Fruit fly (Drosophila melanogaster): ENCODE results near the gene Uch-L5.
A peak's percentile ranks its signal among the peaks of the same experiment; 100 is the strongest.

Gene Uch-L5

DNA sequence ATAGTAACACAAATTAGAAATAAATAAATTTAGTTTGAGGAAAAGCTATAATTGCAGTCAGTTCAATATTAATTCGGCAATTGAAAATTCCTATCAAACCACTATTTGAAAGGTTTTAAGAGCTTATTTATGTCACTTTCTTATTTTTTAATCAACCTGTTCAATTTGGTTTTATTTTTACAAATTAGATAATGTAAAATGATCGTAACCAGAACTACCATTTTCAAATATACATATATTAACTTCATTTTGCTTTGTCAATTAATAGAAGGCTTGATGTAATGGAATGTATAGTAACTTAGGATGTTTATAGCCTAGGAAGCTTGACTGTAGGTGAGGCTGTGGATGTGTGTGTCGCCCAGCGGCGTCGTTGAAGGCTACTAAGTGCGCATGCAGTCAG is 10.2 kb downstream of the Uch-L5 start (continued):
- TF ChIP-seq CG17385 (GFP tag; optimal IDR thresholded peaks at IDR 0.05), result no peak
- no peak for TF ChIP-seq hb (GFP tag; IDR thresholded peaks at IDR 0.05; ENCODE audit: partially characterized antibody)
- TF ChIP-seq dmrt99B (tag; optimal IDR thresholded peaks at IDR 0.05), result peak; percentile 60
- TF ChIP-seq Lim3 (GFP tag; IDR thresholded peaks at IDR 0.05), result no peak
- TF ChIP-seq ftz-f1 (GFP tag; optimal IDR thresholded peaks at IDR 0.05), result no peak
- no peak for TF ChIP-seq ara (GFP tag; IDR thresholded peaks at IDR 0.05)
- TF ChIP-seq Ets97D (GFP tag; optimal IDR thresholded peaks at IDR 0.05), result no peak
- TF ChIP-seq CG30431 (GFP tag; optimal IDR thresholded peaks at IDR 0.05), result no peak
- no peak for TF ChIP-seq Max (GFP tag; optimal IDR thresholded peaks at IDR 0.05)
- TF ChIP-seq CG10147 (GFP tag; optimal IDR thresholded peaks at IDR 0.05), result peak; percentile 34
- TF ChIP-seq sens-2 (GFP tag; IDR thresholded peaks at IDR 0.05), result no peak
- no peak for TF ChIP-seq gce (GFP tag; IDR thresholded peaks at IDR 0.05)
- no peak for TF ChIP-seq kay (GFP tag; optimal IDR thresholded peaks at IDR 0.05)
- no peak for TF ChIP-seq hth (optimal IDR thresholded peaks at IDR 0.05)
- TF ChIP-seq luna (GFP tag; optimal IDR thresholded peaks at IDR 0.05), result no peak
- peak; percentile 12 for TF ChIP-seq CG4424 (GFP tag; optimal IDR thresholded peaks at IDR 0.05)
- no peak for TF ChIP-seq NC2α (GFP tag; optimal IDR thresholded peaks at IDR 0.05)
- TF ChIP-seq tgo (GFP tag; IDR thresholded peaks at IDR 0.05), result no peak
- peak; percentile 7 for TF ChIP-seq tio (GFP tag; optimal IDR thresholded peaks at IDR 0.05)
- TF ChIP-seq Hr51 (GFP tag; optimal IDR thresholded peaks at IDR 0.05), result peak in 1 of 2 experiments; percentile 43
- no peak for TF ChIP-seq Ets65A (GFP tag)
- no peak for TF ChIP-seq CG10321 (GFP tag; IDR thresholded peaks at IDR 0.05)
- peak; percentile 42; the same call in 1 of the 3 replicates for TF ChIP-seq CG17361 (GFP tag; IDR thresholded peaks at IDR 0.05)
- no peak for TF ChIP-seq vnd (GFP tag; IDR thresholded peaks at IDR 0.05; ENCODE audit: partially characterized antibody)
- TF ChIP-seq onecut (GFP tag; IDR thresholded peaks at IDR 0.05), result no peak
- TF ChIP-seq scrt (GFP tag; optimal IDR thresholded peaks at IDR 0.05), result no peak
- TF ChIP-seq Ssrp (tag; optimal IDR thresholded peaks at IDR 0.05), result peak; percentile 17
- TF ChIP-seq CG14050 (GFP tag; IDR thresholded peaks at IDR 0.05), result no peak
- no peak for TF ChIP-seq bbx (GFP tag; IDR thresholded peaks at IDR 0.05; ENCODE audit: partially characterized antibody)
- TF ChIP-seq Hr39 (optimal IDR thresholded peaks at IDR 0.05), result no peak
- no peak for TF ChIP-seq CG16863 (GFP tag; optimal IDR thresholded peaks at IDR 0.05)
- TF ChIP-seq Hr78 (GFP tag; optimal IDR thresholded peaks at IDR 0.05), result no peak
- TF ChIP-seq sqz (GFP tag; optimal IDR thresholded peaks at IDR 0.05), result no peak
- no peak for TF ChIP-seq Bdp1 (GFP tag; optimal IDR thresholded peaks at IDR 0.05)
- TF ChIP-seq Fer2 (tag; optimal IDR thresholded peaks at IDR 0.05), result no peak
- TF ChIP-seq E2f1 (GFP tag; IDR thresholded peaks at IDR 0.05), result no peak
- no peak for TF ChIP-seq zf30C (GFP tag; optimal IDR thresholded peaks at IDR 0.05)
- TF ChIP-seq CG18764 (GFP tag; optimal IDR thresholded peaks at IDR 0.05), result no peak
- no peak for TF ChIP-seq so (GFP tag; IDR thresholded peaks at IDR 0.05)
- TF ChIP-seq CG2129 (GFP tag; IDR thresholded peaks at IDR 0.05; ENCODE audit: partially characterized antibody), result no peak
- no peak for TF ChIP-seq Dp (GFP tag; optimal IDR thresholded peaks at IDR 0.05)
- TF ChIP-seq Usf (GFP tag; optimal IDR thresholded peaks at IDR 0.05), result no peak
- no peak for TF ChIP-seq Mes4 (GFP tag; optimal IDR thresholded peaks at IDR 0.05)
- TF ChIP-seq CG11085 (GFP tag; IDR thresholded peaks at IDR 0.05), result no peak
- TF ChIP-seq pb (GFP tag; optimal IDR thresholded peaks at IDR 0.05), result no peak
- TF ChIP-seq chm (GFP tag; IDR thresholded peaks at IDR 0.05), result no peak
- TF ChIP-seq gsb-n (tag; optimal IDR thresholded peaks at IDR 0.05), result no peak
- no peak for TF ChIP-seq tll (GFP tag; optimal IDR thresholded peaks at IDR 0.05)
- TF ChIP-seq CG7839 (tag; optimal IDR thresholded peaks at IDR 0.05), result peak; percentile 57
- TF ChIP-seq odd (GFP tag; optimal IDR thresholded peaks at IDR 0.05), result no peak
- no peak for TF ChIP-seq BEAF-32 (GFP tag; optimal IDR thresholded peaks at IDR 0.05)
- TF ChIP-seq row (GFP tag; IDR thresholded peaks at IDR 0.05), result peak; percentile 51; the same call in 2 of the 3 replicates
